Fruit fly (Drosophila melanogaster): ENCODE data around the gene Nxf3.

- TF ChIP-seq CG5204 (GFP tag; optimal IDR thresholded peaks at IDR 0.05), result no peak
- no peak for TF ChIP-seq CG1620 (GFP tag; optimal IDR thresholded peaks at IDR 0.05)
- TF ChIP-seq Crg-1 (GFP tag; optimal IDR thresholded peaks at IDR 0.05), result no peak
- no peak for TF ChIP-seq CG33017 (tag; optimal IDR thresholded peaks at IDR 0.05)
- no peak for TF ChIP-seq CG12768 (GFP tag; optimal IDR thresholded peaks at IDR 0.05)
- TF ChIP-seq CG7045 (GFP tag; optimal IDR thresholded peaks at IDR 0.05), result no peak
Measured at dm6 chr3L:13996437-13996836, 31.4 kb downstream of the Nxf3 start.

Measured in whole organism, adult.